Worm (Caenorhabditis elegans): Measurements from ENCODE around the gene C51E3.10.

C51E3.10 gene

DNA sequence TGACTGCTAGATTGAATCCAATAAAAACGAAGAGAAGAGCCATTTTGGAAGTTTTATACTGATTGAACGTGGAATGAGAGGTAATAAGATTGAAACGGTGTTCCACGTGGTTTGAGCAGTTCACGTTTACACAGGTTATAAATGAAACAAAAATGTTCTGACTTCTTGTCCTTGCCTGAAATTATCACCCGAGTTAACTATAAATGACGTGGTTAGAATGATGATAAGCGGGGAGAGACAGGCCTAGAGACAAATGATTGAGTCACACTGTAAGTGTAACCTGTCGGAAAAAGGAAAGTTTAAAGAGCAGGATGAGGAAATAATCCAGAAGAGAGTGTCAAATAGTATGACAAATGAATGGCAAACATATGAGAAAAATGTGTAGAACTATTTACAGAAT lies at the start of gene C51E3.10:
C51E3.10 (minus strand) TSS at position 181 of the 400 bp plus-strand sequence.
- TF ChIP-seq tbx-2 (tag; optimal IDR thresholded peaks at IDR 0.05), result no peak
- TF ChIP-seq nhr-19 (GFP tag; conservative IDR thresholded peaks at IDR 0.05), result no peak
- TF ChIP-seq fos-1 (tag; optimal IDR thresholded peaks at IDR 0.05), result no peak
- no peak for TF ChIP-seq pqm-1 (tag; optimal IDR thresholded peaks at IDR 0.05)
- TF ChIP-seq dpl-1 (GFP tag; optimal IDR thresholded peaks at IDR 0.05), result no peak
- TF ChIP-seq jun-1 (tag; optimal IDR thresholded peaks at IDR 0.05), result no peak
- peak; percentile 59 for TF ChIP-seq elt-2 (tag; optimal IDR thresholded peaks at IDR 0.05)
- TF ChIP-seq lin-14 (GFP tag; optimal IDR thresholded peaks at IDR 0.05), result no peak
- TF ChIP-seq alr-1 (tag; optimal IDR thresholded peaks at IDR 0.05; ENCODE audit: borderline replicate concordance), result no peak
- no peak for TF ChIP-seq Y116A8C.19 (tag; optimal IDR thresholded peaks at IDR 0.05; ENCODE audit: borderline replicate concordance)
- peak in 1 of 2 experiments; percentile 12 for TF ChIP-seq lin-35 (GFP tag; optimal IDR thresholded peaks at IDR 0.05)
- TF ChIP-seq dsc-1 (tag; optimal IDR thresholded peaks at IDR 0.05), result no peak
- no peak for TF ChIP-seq unc-130 (tag; optimal IDR thresholded peaks at IDR 0.05)
- TF ChIP-seq ceh-63 (GFP tag; optimal IDR thresholded peaks at IDR 0.05), result no peak
- no peak for TF ChIP-seq aha-1 (tag; optimal IDR thresholded peaks at IDR 0.05)

DNA sequence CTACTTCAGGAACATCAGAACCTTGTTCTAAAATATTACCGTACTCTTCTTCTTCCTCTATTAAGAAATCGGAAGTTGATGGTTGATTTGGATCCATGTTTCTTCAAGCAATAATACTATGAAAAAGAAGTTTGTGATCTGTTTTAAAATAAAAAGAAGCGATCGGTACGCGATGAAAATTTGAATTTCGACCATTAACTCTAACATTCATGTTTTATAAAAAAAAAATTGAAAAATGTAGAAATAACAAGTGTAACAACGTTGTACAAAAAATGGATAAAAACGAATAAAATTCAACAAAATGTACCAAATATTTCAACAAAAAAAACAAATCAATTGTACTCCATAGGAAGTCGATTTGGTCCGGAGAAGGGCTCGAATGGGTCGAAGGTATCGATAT lies 49.3 kb upstream of the C51E3.10 start, which contains the start of gene tftc-3:
tftc-3 (minus strand) TSS at position 101 of the 400 bp plus-strand sequence.
- no peak for TF ChIP-seq nhr-237 (tag; optimal IDR thresholded peaks at IDR 0.05)
- no peak for TF ChIP-seq Y116A8C.19 (tag; optimal IDR thresholded peaks at IDR 0.05; ENCODE audit: borderline replicate concordance)
- no peak for TF ChIP-seq efl-3 (GFP tag; optimal IDR thresholded peaks at IDR 0.05)
- TF ChIP-seq tbx-2 (tag; optimal IDR thresholded peaks at IDR 0.05), result no peak
- TF ChIP-seq unc-30 (tag; optimal IDR thresholded peaks at IDR 0.05), result no peak
- TF ChIP-seq nhr-71 (tag; optimal IDR thresholded peaks at IDR 0.05), result no peak
- TF ChIP-seq ama-1 (optimal IDR thresholded peaks at IDR 0.05), result no peak
- TF ChIP-seq zag-1 (tag; optimal IDR thresholded peaks at IDR 0.05), result no peak
- TF ChIP-seq fkh-8 (tag; optimal IDR thresholded peaks at IDR 0.05), result no peak
- TF ChIP-seq aly-2 (tag; optimal IDR thresholded peaks at IDR 0.05), result no peak
- no peak for TF ChIP-seq snu-23 (GFP tag; optimal IDR thresholded peaks at IDR 0.05)
- TF ChIP-seq isw-1 (GFP tag; IDR thresholded peaks at IDR 0.05), result no peak
- TF ChIP-seq nhr-11 (tag; optimal IDR thresholded peaks at IDR 0.05), result no peak
- TF ChIP-seq unc-130 (tag; optimal IDR thresholded peaks at IDR 0.05), result no peak
- no peak for TF ChIP-seq ceh-90 (tag; optimal IDR thresholded peaks at IDR 0.05)
- no peak for TF ChIP-seq nhr-47 (tag; optimal IDR thresholded peaks at IDR 0.05)

DNA sequence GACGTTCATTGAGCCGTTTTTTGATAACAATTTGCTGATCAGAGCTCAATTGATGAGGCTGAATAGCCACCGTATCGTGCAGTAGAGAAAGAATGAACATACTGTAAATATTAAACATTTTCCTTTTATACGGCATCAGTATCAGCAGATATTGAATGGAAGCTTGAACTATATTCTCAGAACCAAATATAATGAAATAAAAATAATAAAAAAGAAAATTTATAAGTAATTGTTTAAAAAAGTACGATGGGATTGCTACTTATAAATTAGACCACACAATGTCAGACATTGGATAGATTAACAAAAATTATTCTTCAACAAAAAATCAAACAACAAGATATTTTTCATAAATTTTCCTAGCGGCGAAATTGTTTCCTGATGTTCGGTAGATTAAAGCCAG lies 45.6 kb upstream of the C51E3.10 start, which contains the start of gene rpc-25:
rpc-25 (minus strand) TSS at position 101 of the 400 bp plus-strand sequence.
- TF ChIP-seq aly-2 (tag; optimal IDR thresholded peaks at IDR 0.05), result no peak
- no peak for TF ChIP-seq hlh-17 (GFP tag; optimal IDR thresholded peaks at IDR 0.05; ENCODE audit: borderline replicate concordance)
- no peak for TF ChIP-seq aha-1 (tag; optimal IDR thresholded peaks at IDR 0.05)
- no peak for TF ChIP-seq ceh-82 (tag; optimal IDR thresholded peaks at IDR 0.05)
- no peak for TF ChIP-seq ztf-4 (tag; optimal IDR thresholded peaks at IDR 0.05)
- TF ChIP-seq pax-3 (tag; optimal IDR thresholded peaks at IDR 0.05), result no peak
- no peak for TF ChIP-seq lin-15B (tag; optimal IDR thresholded peaks at IDR 0.05)
- TF ChIP-seq nhr-11 (tag; optimal IDR thresholded peaks at IDR 0.05), result no peak
- no peak for TF ChIP-seq nhr-85 (tag)
- no peak for TF ChIP-seq isw-1 (GFP tag; IDR thresholded peaks at IDR 0.05)
- no peak for TF ChIP-seq efl-1 (optimal IDR thresholded peaks at IDR 0.05)
- no peak for TF ChIP-seq efl-1 (GFP tag; optimal IDR thresholded peaks at IDR 0.05 in 1 of 2)
- no peak for TF ChIP-seq xbp-1 (tag; optimal IDR thresholded peaks at IDR 0.05)
- TF ChIP-seq alr-1 (tag; optimal IDR thresholded peaks at IDR 0.05; ENCODE audit: borderline replicate concordance), result no peak
- no peak for TF ChIP-seq nhr-237 (tag; optimal IDR thresholded peaks at IDR 0.05)

DNA sequence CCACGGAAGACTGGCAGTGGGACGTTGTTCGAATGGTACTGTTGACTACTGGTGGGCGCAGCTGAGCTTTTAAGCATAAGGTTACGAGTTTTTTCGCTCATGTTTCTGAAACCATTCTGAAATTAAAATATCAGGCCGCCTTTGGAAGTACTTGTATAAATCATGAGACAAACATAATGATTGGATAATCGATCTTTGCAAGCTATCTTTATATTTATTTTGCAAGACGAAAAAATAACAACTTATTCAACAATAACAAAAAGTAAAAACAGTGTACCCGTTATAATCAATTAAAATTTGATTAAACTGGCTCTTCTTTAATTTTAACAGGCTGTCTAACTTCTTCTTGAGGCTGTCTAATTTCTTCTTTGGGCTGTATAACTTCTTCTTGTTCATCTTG lies 44.5 kb upstream of the C51E3.10 start, which contains the start of gene ZK856.16:
ZK856.16 (minus strand) TSS at position 101 of the 400 bp plus-strand sequence.
- no peak for TF ChIP-seq mab-9 (GFP tag; IDR thresholded peaks at IDR 0.05)
- no peak for TF ChIP-seq C16A3.4 (tag; optimal IDR thresholded peaks at IDR 0.05)
- no peak for TF ChIP-seq nhr-85 (tag)
- no peak for TF ChIP-seq fos-1 (tag; optimal IDR thresholded peaks at IDR 0.05)
- TF ChIP-seq skn-1 (tag; optimal IDR thresholded peaks at IDR 0.05), result no peak
- TF ChIP-seq ceh-88 (GFP tag; IDR thresholded peaks at IDR 0.05), result no peak
- no peak for TF ChIP-seq dpl-1 (GFP tag; optimal IDR thresholded peaks at IDR 0.05)
- TF ChIP-seq lin-14 (GFP tag; optimal IDR thresholded peaks at IDR 0.05), result no peak
- no peak for TF ChIP-seq lin-35 (GFP tag; optimal IDR thresholded peaks at IDR 0.05)
